Fruit fly (Drosophila melanogaster) Kc167 (cell line): ENCODE results near the gene alphaSnap.

ENCODE experiments used
- Myc ChIP-seq: fragments of >200 bp; optimal IDR thresholded peaks from 2 replicates; lab custom pipeline; 2017; ENCODE audit warnings: missing external identifiers
- Sin3A ChIP-seq: fragments of >200 bp; optimal IDR thresholded peaks from 2 replicates; lab custom pipeline; 2018; ENCODE audit warnings: missing external identifiers
- h ChIP-seq: fragments of >200 bp; optimal IDR thresholded peaks from 3 replicates; lab custom pipeline; 2018; ENCODE audit warnings: missing external identifiers
- insv ChIP-seq: fragments of >200 bp; optimal IDR thresholded peaks from 3 replicates; lab custom pipeline; 2018; ENCODE audit warnings: missing external identifiers
- psq ChIP-seq: fragments of >200 bp; optimal IDR thresholded peaks from 2 replicates; lab custom pipeline; 2017; ENCODE audit warnings: missing external identifiers
- ttk ChIP-seq: sonication (Bioruptor generic); optimal IDR thresholded peaks from 2 replicates; lab custom pipeline; 2017; ENCODE audit warnings: missing external identifiers

The alphaSnap gene

dm6 chr3L:20353726-20354332 lies 40.4 kb downstream of the alphaSnap start:
- TF ChIP-seq Sin3A, result no peak
- TF ChIP-seq Myc, result no peak
- no peak for TF ChIP-seq psq (lab: Kevin White, UChicago)
- TF ChIP-seq insv (lab: Kevin White, UChicago), result no peak
- no peak for TF ChIP-seq h (lab: Kevin White, UChicago)
- no peak for TF ChIP-seq ttk (lab: Kevin White, UChicago)

- TF ChIP-seq Sin3A (no peak), psq (lab: Kevin White, UChicago) (no peak), insv (lab: Kevin White, UChicago) (no peak), h (lab: Kevin White, UChicago) (no peak), ttk (lab: Kevin White, UChicago) (no peak), Myc (no peak)
These were observed 40.9 kb downstream of the alphaSnap start for dm6 chr3L:20354363-20354762.

- TF ChIP-seq Myc (no peak), ttk (lab: Kevin White, UChicago) (no peak), psq (lab: Kevin White, UChicago) (no peak), Sin3A (no peak), insv (lab: Kevin White, UChicago) (no peak), h (lab: Kevin White, UChicago) (no peak)
These were observed 41.4 kb downstream of the alphaSnap start for dm6 chr3L:20354872-20355271.

- TF ChIP-seq psq (lab: Kevin White, UChicago) (no peak), Sin3A (no peak)
These were observed 43.2 kb downstream of the alphaSnap start, which contains the start of gene kin17 for dm6 chr3L:20356613-20357012. kin17 (plus strand) TSS chr3L:20356807.

dm6 chr3L:20358212-20358611 lies 44.8 kb downstream of the alphaSnap start, which contains the start of gene CG5665:
CG5665 (plus strand) TSS chr3L:20358512.
- TF ChIP-seq Myc (no peak), h (lab: Kevin White, UChicago) (no peak), ttk (lab: Kevin White, UChicago) (no peak), psq (lab: Kevin White, UChicago) (no peak), insv (lab: Kevin White, UChicago) (no peak), Sin3A (no peak)

dm6 chr3L:20361389-20361788 lies 48.0 kb downstream of the alphaSnap start, which contains the start of gene Prim2:
Prim2 (minus strand) TSS chr3L:20361585.
- TF ChIP-seq h (lab: Kevin White, UChicago) (no peak), psq (lab: Kevin White, UChicago) (no peak), insv (lab: Kevin White, UChicago) (no peak), Myc (no peak), Sin3A (no peak), ttk (lab: Kevin White, UChicago) (no peak)

- TF ChIP-seq insv (lab: Kevin White, UChicago) (no peak), psq (lab: Kevin White, UChicago) (no peak), Sin3A (no peak), Myc (no peak), ttk (lab: Kevin White, UChicago) (no peak), h (lab: Kevin White, UChicago) (no peak)
These were observed 52.6 kb downstream of the alphaSnap start for dm6 chr3L:20366074-20366473.
